Fruit fly (Drosophila melanogaster) whole organism, prepupa: ENCODE data around the gene aub.
A peak's percentile ranks its signal among the peaks of the same experiment; 100 is the strongest.

Experiments used
- Blimp-1 ChIP-seq: fragments of 200-800 bp; sonication (Bioruptor generic); optimal IDR thresholded peaks from 3 replicates; lab custom pipeline; 2017; ENCODE audit warnings: missing biosample characterization, missing genetic modification characterization, mild to moderate bottlenecking, moderate library complexity, missing genetic modification reagents
- CG10631 ChIP-seq: fragments of 200-800 bp; sonication (Bioruptor generic); optimal IDR thresholded peaks from 2 replicates; lab custom pipeline; 2016; ENCODE audit warnings: missing biosample characterization, missing genetic modification characterization
- CG11294 ChIP-seq: fragments of 200-800 bp; sonication (Bioruptor generic); IDR thresholded peaks from 2 replicates; pipeline ENCODE4 v1.3.6; 2022; ENCODE audit warnings: missing biosample characterization, missing genetic modification characterization
- CG11762 ChIP-seq: fragments of 200-800 bp; sonication (Bioruptor generic); optimal IDR thresholded peaks from 3 replicates; lab custom pipeline; 2016; ENCODE audit warnings: missing biosample characterization, missing genetic modification characterization; ENCODE audit not compliant: insufficient read depth
- CG15336 ChIP-seq: fragments of 200-800 bp; sonication (Bioruptor generic); IDR thresholded peaks from 2 replicates; pipeline ENCODE4 v1.3.6; 2022; ENCODE audit warnings: missing biosample characterization, missing genetic modification characterization
- CG1621 ChIP-seq: fragments of 200-800 bp; sonication (Bioruptor generic); optimal IDR thresholded peaks from 3 replicates; lab custom pipeline; 2018; ENCODE audit warnings: missing biosample characterization, mild to moderate bottlenecking, missing genetic modification characterization
- CG16779 ChIP-seq: fragments of 200-800 bp; sonication (Bioruptor generic); optimal IDR thresholded peaks from 3 replicates; lab custom pipeline; 2017; ENCODE audit warnings: missing biosample characterization, mild to moderate bottlenecking, missing genetic modification characterization
- CG3032 ChIP-seq: fragments of 200-800 bp; optimal IDR thresholded peaks from 2 replicates; lab custom pipeline; 2019; ENCODE audit warnings: missing biosample characterization, mild to moderate bottlenecking, missing genetic modification characterization, moderate library complexity
- CG31627 ChIP-seq: fragments of 200-800 bp; sonication (Bioruptor generic); optimal IDR thresholded peaks from 3 replicates; lab custom pipeline; 2016; ENCODE audit warnings: missing biosample characterization, missing genetic modification characterization
- CG3919 ChIP-seq: fragments of 200-800 bp; sonication (Bioruptor generic); optimal IDR thresholded peaks from 3 replicates; lab custom pipeline; 2016; ENCODE audit warnings: missing biosample characterization, missing genetic modification characterization
- CG4318 ChIP-seq: fragments of 200-800 bp; sonication (Bioruptor generic); optimal IDR thresholded peaks from 3 replicates; lab custom pipeline; 2017; ENCODE audit warnings: missing biosample characterization, mild to moderate bottlenecking, missing genetic modification characterization
- CG6163 ChIP-seq: fragments of 200-800 bp; sonication (Bioruptor generic); IDR thresholded peaks from 3 replicates; pipeline ENCODE4 v1.3.6; 2022; ENCODE audit warnings: missing biosample characterization, missing genetic modification characterization
- CG6276 ChIP-seq: fragments of 200-800 bp; sonication (Bioruptor generic); optimal IDR thresholded peaks from 2 replicates; lab custom pipeline; 2017; ENCODE audit warnings: missing biosample characterization, mild to moderate bottlenecking, missing genetic modification characterization
- CG6792 ChIP-seq: fragments of 200-800 bp; sonication (Bioruptor generic); optimal IDR thresholded peaks from 3 replicates; lab custom pipeline; 2016; ENCODE audit warnings: missing biosample characterization, missing genetic modification characterization
- CG6808 ChIP-seq: fragments of 200-800 bp; sonication (Bioruptor generic); optimal IDR thresholded peaks from 3 replicates; lab custom pipeline; 2017; ENCODE audit warnings: missing biosample characterization, missing genetic modification characterization, mild to moderate bottlenecking, moderate library complexity, missing genetic modification reagents
- CG6854 ChIP-seq: fragments of 200-800 bp; sonication (Bioruptor generic); optimal IDR thresholded peaks from 2 replicates; lab custom pipeline; 2017; ENCODE audit warnings: missing biosample characterization, mild to moderate bottlenecking, missing genetic modification characterization
- CG7368 ChIP-seq: fragments of 200-800 bp; sonication (Bioruptor generic); optimal IDR thresholded peaks from 3 replicates; lab custom pipeline; 2016; ENCODE audit warnings: missing biosample characterization, missing genetic modification characterization
- CG8119 ChIP-seq: fragments of 200-800 bp; sonication (Bioruptor generic); IDR thresholded peaks from 3 replicates; pipeline ENCODE4 v1.3.6; 2022; ENCODE audit warnings: missing biosample characterization, missing genetic modification characterization
- CG8319 ChIP-seq: fragments of 200-800 bp; sonication (Bioruptor generic); optimal IDR thresholded peaks from 3 replicates; lab custom pipeline; 2016; ENCODE audit warnings: missing biosample characterization, missing genetic modification characterization
- CG8632 ChIP-seq: fragments of 200-800 bp; sonication (Bioruptor generic); optimal IDR thresholded peaks from 3 replicates; lab custom pipeline; 2016; ENCODE audit warnings: missing biosample characterization, missing genetic modification characterization
- CG9139 ChIP-seq: fragments of 200-800 bp; sonication (Bioruptor generic); optimal IDR thresholded peaks from 3 replicates; lab custom pipeline; 2017; ENCODE audit warnings: missing biosample characterization, mild to moderate bottlenecking, missing genetic modification characterization
- Eip75B ChIP-seq: fragments of 200-800 bp; sonication (Bioruptor generic); optimal IDR thresholded peaks from 3 replicates; lab custom pipeline; 2016; ENCODE audit warnings: missing biosample characterization, missing genetic modification characterization
- Eip78C ChIP-seq: fragments of 200-800 bp; sonication (Bioruptor generic); peaks from one replicate; lab custom pipeline; 2016; ENCODE audit warnings: missing biosample characterization, missing genetic modification characterization
- Eip93F ChIP-seq: fragments of 200-800 bp; sonication (Bioruptor generic); optimal IDR thresholded peaks from 2 replicates; lab custom pipeline; 2016; ENCODE audit warnings: missing biosample characterization, mild to moderate bottlenecking, missing genetic modification characterization
- Ets21C ChIP-seq: fragments of 200-800 bp; sonication (Bioruptor generic); optimal IDR thresholded peaks from 3 replicates; lab custom pipeline; 2016; ENCODE audit warnings: missing biosample characterization, missing genetic modification characterization
- Ets96B ChIP-seq: fragments of 200-800 bp; optimal IDR thresholded peaks from 2 replicates; lab custom pipeline; 2019; ENCODE audit warnings: missing biosample characterization, mild to moderate bottlenecking, missing genetic modification characterization, moderate library complexity
- Gug ChIP-seq: fragments of 200-800 bp; sonication (Bioruptor generic); IDR thresholded peaks from 2 replicates; pipeline ENCODE4 v1.3.6; 2022; ENCODE audit warnings: missing biosample characterization, missing genetic modification characterization
- Hr39 ChIP-seq: fragments of 200-800 bp; sonication (Bioruptor generic); optimal IDR thresholded peaks from 2 replicates; lab custom pipeline; 2016; ENCODE audit warnings: missing biosample characterization, missing genetic modification characterization
- Hr4 ChIP-seq: fragments of 200-800 bp; sonication (Bioruptor generic); optimal IDR thresholded peaks from 3 replicates; lab custom pipeline; 2016; ENCODE audit warnings: missing biosample characterization, missing genetic modification characterization
- Lpt ChIP-seq: fragments of 200-800 bp; sonication (Bioruptor generic); optimal IDR thresholded peaks from 3 replicates; lab custom pipeline; 2016; ENCODE audit warnings: missing biosample characterization, missing genetic modification characterization
- OdsH ChIP-seq: fragments of 200-800 bp; sonication (Bioruptor generic); optimal IDR thresholded peaks from 3 replicates; lab custom pipeline; 2016; ENCODE audit warnings: missing biosample characterization, missing genetic modification characterization
- Smox ChIP-seq: fragments of 200-800 bp; sonication (Bioruptor generic); optimal IDR thresholded peaks from 3 replicates; lab custom pipeline; 2016; ENCODE audit warnings: missing biosample characterization, missing genetic modification characterization
- achi ChIP-seq: fragments of 200-800 bp; sonication (Bioruptor generic); optimal IDR thresholded peaks from 3 replicates; lab custom pipeline; 2016; ENCODE audit warnings: missing biosample characterization, missing genetic modification characterization
- dac ChIP-seq: fragments of 200-800 bp; sonication (Bioruptor generic); optimal IDR thresholded peaks from 2 replicates; lab custom pipeline; 2017; ENCODE audit warnings: missing biosample characterization, mild to moderate bottlenecking, missing genetic modification characterization
- esn ChIP-seq: fragments of 200-800 bp; sonication (Bioruptor generic); optimal IDR thresholded peaks from 2 replicates; lab custom pipeline; 2016; ENCODE audit warnings: missing biosample characterization, mild to moderate bottlenecking, missing genetic modification characterization, moderate library complexity
- fd59A ChIP-seq: fragments of 200-800 bp; sonication (Bioruptor generic); optimal IDR thresholded peaks from 2 replicates; lab custom pipeline; 2017; ENCODE audit warnings: missing biosample characterization, mild to moderate bottlenecking, missing genetic modification characterization, missing genetic modification reagents
- fkh ChIP-seq: fragments of 200-800 bp; sonication (Bioruptor generic); optimal IDR thresholded peaks from 3 replicates; lab custom pipeline; 2017; ENCODE audit warnings: missing biosample characterization, mild to moderate bottlenecking, missing genetic modification characterization, moderate library complexity
- ss ChIP-seq, 2 experiments: fragments of 200-800 bp; sonication (Bioruptor generic); optimal IDR thresholded peaks; 2 replicates in 1 of 2; 3 replicates in 1 of 2; lab custom pipeline; 2017 to 2018; ENCODE audit warnings: mild to moderate bottlenecking in 2 of 2, missing biosample characterization in 2 of 2, missing genetic modification characterization in 2 of 2, moderate library complexity in 1 of 2
- topi ChIP-seq: fragments of 200-800 bp; sonication (Bioruptor generic); optimal IDR thresholded peaks from 3 replicates; lab custom pipeline; 2016; ENCODE audit warnings: missing biosample characterization, missing genetic modification characterization

The aub gene

DNA sequence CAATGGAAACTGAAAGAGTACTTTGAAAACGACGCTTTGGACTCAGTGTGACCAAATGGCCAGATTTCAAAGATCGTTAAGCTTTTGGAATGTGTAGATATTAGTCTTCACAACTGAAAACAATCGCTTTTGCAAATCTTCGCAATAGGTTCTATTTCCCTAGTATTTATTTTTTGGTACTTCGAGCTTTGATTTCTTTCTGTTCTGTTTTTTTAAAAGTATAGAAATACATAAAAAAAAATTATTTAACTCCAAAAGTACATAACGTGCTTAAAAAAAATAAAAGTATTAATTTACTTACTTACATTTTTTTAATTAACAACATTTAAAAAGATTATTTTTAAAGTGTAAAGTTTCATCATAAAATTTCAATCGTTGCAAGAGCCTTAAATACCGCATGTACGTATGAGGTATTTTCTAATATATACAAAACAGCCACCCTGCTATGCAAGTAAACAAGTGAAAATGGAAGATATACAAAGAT is 13.9 kb downstream of the aub start, which contains the start of the genes piwi and CG12253 (continued):
- TF ChIP-seq Blimp-1 = no peak
- TF ChIP-seq CG6792 (GFP tag; lab: Kevin White, UChicago) = no peak
- no peak for TF ChIP-seq CG16779
- TF ChIP-seq Hr39 (GFP tag; lab: Kevin White, UChicago) = no peak
- no peak for TF ChIP-seq CG11762
- peak; percentile 65 for TF ChIP-seq CG31627 (GFP tag; lab: Kevin White, UChicago)
- TF ChIP-seq Eip75B = peak; percentile 36
- peak; percentile 81 for TF ChIP-seq OdsH (GFP tag; lab: Kevin White, UChicago)
- peak; percentile 82 for TF ChIP-seq CG10631
- TF ChIP-seq Eip78C (GFP tag; lab: Kevin White, UChicago) = no peak
- no peak for TF ChIP-seq CG8319 (GFP tag; lab: Kevin White, UChicago)

DNA sequence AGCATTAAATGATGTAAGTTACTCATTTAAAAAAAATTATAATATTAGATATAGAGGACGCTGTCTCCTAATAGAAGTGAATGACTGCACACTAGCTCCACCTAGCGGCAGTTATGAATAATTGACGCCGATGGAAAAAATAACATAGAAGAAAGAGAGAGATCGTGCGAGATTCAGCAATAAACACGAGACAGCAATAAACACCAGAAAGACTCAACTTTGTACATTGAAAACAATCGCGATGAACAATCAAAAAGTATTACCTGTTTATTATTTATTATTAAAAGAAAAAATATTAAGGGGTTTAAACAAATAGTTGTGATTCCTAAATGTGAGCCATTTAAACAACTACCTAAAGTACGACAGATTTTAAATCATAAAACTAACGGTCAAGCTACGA is 15.1 kb downstream of the aub start:
- TF ChIP-seq Ets96B (peak; percentile 13), Lpt (GFP tag; lab: Kevin White, UChicago) (no peak), CG10631 (no peak), CG6163 (GFP tag; lab: Robert Waterston, UW) (no peak), topi (GFP tag; lab: Kevin White, UChicago) (no peak), CG11294 (GFP tag; lab: Robert Waterston, UW) (no peak), Smox (no peak), CG8119 (GFP tag; lab: Robert Waterston, UW) (no peak), achi (GFP tag; lab: Kevin White, UChicago) (no peak), Hr39 (GFP tag; lab: Kevin White, UChicago) (no peak), CG4318 (GFP tag; lab: Kevin White, UChicago) (no peak), CG3032 (tag; lab: Kevin White, UChicago) (peak; percentile 5), fkh (no peak), CG1621 (tag; lab: Kevin White, UChicago) (no peak), CG16779 (no peak), dac (GFP tag; lab: Kevin White, UChicago) (peak; percentile 2), OdsH (GFP tag; lab: Kevin White, UChicago) (no peak), Eip75B (peak; percentile 13), Gug (GFP tag; lab: Robert Waterston, UW) (no peak), Eip78C (GFP tag; lab: Kevin White, UChicago) (peak; percentile 84), Eip93F (GFP tag; lab: Kevin White, UChicago) (no peak), CG6276 (GFP tag; lab: Kevin White, UChicago) (no peak), Ets21C (no peak), CG6808 (GFP tag; lab: Kevin White, UChicago) (no peak), Hr4 (GFP tag; lab: Kevin White, UChicago) (peak; percentile 64), CG8632 (no peak), CG11762 (peak; percentile 29), Blimp-1 (no peak), CG9139 (GFP tag; lab: Kevin White, UChicago) (no peak), CG15336 (peak; percentile 22; the same call in 1 of the 2 replicates), CG3919 (no peak), CG7368 (GFP tag; lab: Kevin White, UChicago) (no peak)

DNA sequence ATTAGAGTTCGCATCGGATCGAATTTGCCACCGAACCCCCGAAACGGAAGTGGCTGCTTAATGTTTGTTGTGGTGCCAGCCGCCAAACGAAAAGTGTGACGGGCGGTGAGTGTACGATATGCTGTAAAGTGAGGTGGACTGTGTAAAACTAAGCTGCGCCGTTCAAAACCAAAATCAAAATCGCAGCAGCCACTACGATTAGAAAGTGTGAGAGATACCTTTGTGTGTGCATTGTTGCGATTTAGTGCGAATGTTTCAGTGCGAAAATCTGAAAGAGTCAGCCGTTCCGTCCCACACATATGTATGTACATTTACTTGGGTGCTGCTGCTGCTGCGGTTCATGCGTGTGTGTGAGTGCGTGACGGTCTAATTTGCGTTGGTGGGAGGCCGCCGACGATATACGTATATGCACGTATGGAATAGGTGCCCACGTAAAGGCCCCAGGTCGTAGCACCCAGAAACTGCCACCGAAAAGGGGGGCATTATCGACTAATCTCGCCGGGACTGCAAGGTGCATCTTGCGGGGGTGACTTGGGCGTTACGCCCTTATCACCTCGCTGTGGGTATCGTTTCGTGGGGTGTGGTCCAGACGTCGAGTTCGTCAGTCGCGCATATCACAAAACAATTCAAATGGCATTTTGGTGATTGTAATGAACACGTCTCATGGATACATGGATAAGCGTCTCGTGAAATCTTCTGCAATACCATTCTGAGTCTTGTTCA is 24.3 kb downstream of the aub start:
- no peak for TF ChIP-seq CG11762
- no peak for TF ChIP-seq ss (GFP tag; optimal IDR thresholded peaks at IDR 0.05; lab: Kevin White, UChicago)
- TF ChIP-seq CG6792 (GFP tag; lab: Kevin White, UChicago) = no peak
- TF ChIP-seq CG15336 = no peak; the same call in 1 of the 2 replicates
- no peak for TF ChIP-seq Ets21C
- peak; percentile 55 for TF ChIP-seq CG6854 (GFP tag; lab: Kevin White, UChicago)
- peak; percentile 34 for TF ChIP-seq Eip78C (GFP tag; lab: Kevin White, UChicago)
- no peak for TF ChIP-seq CG4318 (GFP tag; lab: Kevin White, UChicago)
- peak; percentile 16 for TF ChIP-seq esn (GFP tag; lab: Kevin White, UChicago)
- TF ChIP-seq fd59A (GFP tag; lab: Kevin White, UChicago) = no peak
- no peak for TF ChIP-seq CG3919
